Fruit fly (Drosophila melanogaster) whole organism, prepupa: ENCODE results near the gene ssp2.

ENCODE experiments used
- CG10631 ChIP-seq: fragments of 200-800 bp; sonication (Bioruptor generic); optimal IDR thresholded peaks from 2 replicates; lab custom pipeline; 2016; ENCODE audit warnings: missing biosample characterization, missing genetic modification characterization
- CG10669 ChIP-seq: fragments of 200-800 bp; sonication (Bioruptor generic); optimal IDR thresholded peaks from 3 replicates; lab custom pipeline; 2018; ENCODE audit warnings: missing biosample characterization, mild to moderate bottlenecking, missing genetic modification characterization, moderate library complexity
- CG11294 ChIP-seq: fragments of 200-800 bp; sonication (Bioruptor generic); IDR thresholded peaks from 2 replicates; pipeline ENCODE4 v1.3.6; 2022; ENCODE audit warnings: missing biosample characterization, missing genetic modification characterization
- CG11762 ChIP-seq: fragments of 200-800 bp; sonication (Bioruptor generic); optimal IDR thresholded peaks from 3 replicates; lab custom pipeline; 2016; ENCODE audit warnings: missing biosample characterization, missing genetic modification characterization; ENCODE audit not compliant: insufficient read depth
- CG11902 ChIP-seq: fragments of 200-800 bp; sonication (Bioruptor generic); optimal IDR thresholded peaks from 3 replicates; lab custom pipeline; 2016; ENCODE audit warnings: missing biosample characterization, missing genetic modification characterization
- CG3032 ChIP-seq: fragments of 200-800 bp; optimal IDR thresholded peaks from 2 replicates; lab custom pipeline; 2019; ENCODE audit warnings: missing biosample characterization, mild to moderate bottlenecking, missing genetic modification characterization, moderate library complexity
- CG31627 ChIP-seq: fragments of 200-800 bp; sonication (Bioruptor generic); optimal IDR thresholded peaks from 3 replicates; lab custom pipeline; 2016; ENCODE audit warnings: missing biosample characterization, missing genetic modification characterization
- CG32006 ChIP-seq: fragments of 200-800 bp; sonication (Bioruptor generic); optimal IDR thresholded peaks from 3 replicates; lab custom pipeline; 2017; ENCODE audit warnings: missing biosample characterization, mild to moderate bottlenecking, missing genetic modification characterization
- CG34406 ChIP-seq: fragments of 200-800 bp; sonication (Bioruptor generic); optimal IDR thresholded peaks from 3 replicates; lab custom pipeline; 2016; ENCODE audit warnings: missing biosample characterization, missing genetic modification characterization
- CG3919 ChIP-seq: fragments of 200-800 bp; sonication (Bioruptor generic); optimal IDR thresholded peaks from 3 replicates; lab custom pipeline; 2016; ENCODE audit warnings: missing biosample characterization, missing genetic modification characterization
- CG6163 ChIP-seq: fragments of 200-800 bp; sonication (Bioruptor generic); IDR thresholded peaks from 3 replicates; pipeline ENCODE4 v1.3.6; 2022; ENCODE audit warnings: missing biosample characterization, missing genetic modification characterization
- CG6276 ChIP-seq: fragments of 200-800 bp; sonication (Bioruptor generic); optimal IDR thresholded peaks from 2 replicates; lab custom pipeline; 2017; ENCODE audit warnings: missing biosample characterization, mild to moderate bottlenecking, missing genetic modification characterization
- CG6792 ChIP-seq: fragments of 200-800 bp; sonication (Bioruptor generic); optimal IDR thresholded peaks from 3 replicates; lab custom pipeline; 2016; ENCODE audit warnings: missing biosample characterization, missing genetic modification characterization
- CG6808 ChIP-seq: fragments of 200-800 bp; sonication (Bioruptor generic); optimal IDR thresholded peaks from 3 replicates; lab custom pipeline; 2017; ENCODE audit warnings: missing biosample characterization, missing genetic modification characterization, mild to moderate bottlenecking, moderate library complexity, missing genetic modification reagents
- CG6854 ChIP-seq: fragments of 200-800 bp; sonication (Bioruptor generic); optimal IDR thresholded peaks from 2 replicates; lab custom pipeline; 2017; ENCODE audit warnings: missing biosample characterization, mild to moderate bottlenecking, missing genetic modification characterization
- CG7368 ChIP-seq: fragments of 200-800 bp; sonication (Bioruptor generic); optimal IDR thresholded peaks from 3 replicates; lab custom pipeline; 2016; ENCODE audit warnings: missing biosample characterization, missing genetic modification characterization
- CG8319 ChIP-seq: fragments of 200-800 bp; sonication (Bioruptor generic); optimal IDR thresholded peaks from 3 replicates; lab custom pipeline; 2016; ENCODE audit warnings: missing biosample characterization, missing genetic modification characterization
- CG8632 ChIP-seq: fragments of 200-800 bp; sonication (Bioruptor generic); optimal IDR thresholded peaks from 3 replicates; lab custom pipeline; 2016; ENCODE audit warnings: missing biosample characterization, missing genetic modification characterization
- CG9139 ChIP-seq: fragments of 200-800 bp; sonication (Bioruptor generic); optimal IDR thresholded peaks from 3 replicates; lab custom pipeline; 2017; ENCODE audit warnings: missing biosample characterization, mild to moderate bottlenecking, missing genetic modification characterization
- Eip75B ChIP-seq: fragments of 200-800 bp; sonication (Bioruptor generic); optimal IDR thresholded peaks from 3 replicates; lab custom pipeline; 2016; ENCODE audit warnings: missing biosample characterization, missing genetic modification characterization
- Eip78C ChIP-seq: fragments of 200-800 bp; sonication (Bioruptor generic); peaks from one replicate; lab custom pipeline; 2016; ENCODE audit warnings: missing biosample characterization, missing genetic modification characterization
- Ets21C ChIP-seq: fragments of 200-800 bp; sonication (Bioruptor generic); optimal IDR thresholded peaks from 3 replicates; lab custom pipeline; 2016; ENCODE audit warnings: missing biosample characterization, missing genetic modification characterization
- Gug ChIP-seq: fragments of 200-800 bp; sonication (Bioruptor generic); IDR thresholded peaks from 2 replicates; pipeline ENCODE4 v1.3.6; 2022; ENCODE audit warnings: missing biosample characterization, missing genetic modification characterization
- Hr38 ChIP-seq: sonication (Bioruptor generic); optimal IDR thresholded peaks from 2 replicates; lab custom pipeline; 2016; ENCODE audit warnings: missing biosample characterization, missing genetic modification characterization
- Hr39 ChIP-seq: fragments of 200-800 bp; sonication (Bioruptor generic); optimal IDR thresholded peaks from 2 replicates; lab custom pipeline; 2016; ENCODE audit warnings: missing biosample characterization, missing genetic modification characterization
- Hr4 ChIP-seq: fragments of 200-800 bp; sonication (Bioruptor generic); optimal IDR thresholded peaks from 3 replicates; lab custom pipeline; 2016; ENCODE audit warnings: missing biosample characterization, missing genetic modification characterization
- Lpt ChIP-seq: fragments of 200-800 bp; sonication (Bioruptor generic); optimal IDR thresholded peaks from 3 replicates; lab custom pipeline; 2016; ENCODE audit warnings: missing biosample characterization, missing genetic modification characterization
- Met ChIP-seq: fragments of 200-800 bp; sonication (Bioruptor generic); optimal IDR thresholded peaks from 3 replicates; lab custom pipeline; 2016; ENCODE audit warnings: missing biosample characterization, missing genetic modification characterization
- OdsH ChIP-seq: fragments of 200-800 bp; sonication (Bioruptor generic); optimal IDR thresholded peaks from 3 replicates; lab custom pipeline; 2016; ENCODE audit warnings: missing biosample characterization, missing genetic modification characterization
- Smox ChIP-seq: fragments of 200-800 bp; sonication (Bioruptor generic); optimal IDR thresholded peaks from 3 replicates; lab custom pipeline; 2016; ENCODE audit warnings: missing biosample characterization, missing genetic modification characterization
- Sox102F ChIP-seq: fragments of 200-800 bp; sonication (Bioruptor generic); optimal IDR thresholded peaks from 2 replicates; lab custom pipeline; 2016; ENCODE audit warnings: missing biosample characterization, mild to moderate bottlenecking, missing genetic modification characterization
- Sox14 ChIP-seq: fragments of 200-800 bp; sonication (Bioruptor generic); optimal IDR thresholded peaks from 3 replicates; lab custom pipeline; 2016; ENCODE audit warnings: missing biosample characterization, missing genetic modification characterization
- Sox15 ChIP-seq: fragments of 200-800 bp; sonication (Bioruptor generic); optimal IDR thresholded peaks from 3 replicates; lab custom pipeline; 2016; ENCODE audit warnings: missing biosample characterization, missing genetic modification characterization
- achi ChIP-seq: fragments of 200-800 bp; sonication (Bioruptor generic); optimal IDR thresholded peaks from 3 replicates; lab custom pipeline; 2016; ENCODE audit warnings: missing biosample characterization, missing genetic modification characterization
- acj6 ChIP-seq: fragments of 200-800 bp; sonication (Bioruptor generic); optimal IDR thresholded peaks from 3 replicates; lab custom pipeline; 2016; ENCODE audit warnings: missing biosample characterization, missing genetic modification characterization
- cyc ChIP-seq: fragments of 200-800 bp; sonication (Bioruptor generic); optimal IDR thresholded peaks from 3 replicates; lab custom pipeline; 2016; ENCODE audit warnings: missing biosample characterization, missing genetic modification characterization
- dac ChIP-seq: fragments of 200-800 bp; sonication (Bioruptor generic); optimal IDR thresholded peaks from 2 replicates; lab custom pipeline; 2017; ENCODE audit warnings: missing biosample characterization, mild to moderate bottlenecking, missing genetic modification characterization
- eg ChIP-seq: fragments of 200-800 bp; sonication (Bioruptor generic); IDR thresholded peaks from 3 replicates; pipeline ENCODE4 v1.3.6; 2022; ENCODE audit warnings: missing biosample characterization, missing genetic modification characterization
- esn ChIP-seq: fragments of 200-800 bp; sonication (Bioruptor generic); optimal IDR thresholded peaks from 2 replicates; lab custom pipeline; 2016; ENCODE audit warnings: missing biosample characterization, mild to moderate bottlenecking, missing genetic modification characterization, moderate library complexity
- fd59A ChIP-seq: fragments of 200-800 bp; sonication (Bioruptor generic); optimal IDR thresholded peaks from 2 replicates; lab custom pipeline; 2017; ENCODE audit warnings: missing biosample characterization, mild to moderate bottlenecking, missing genetic modification characterization, missing genetic modification reagents
- fd85E ChIP-seq: fragments of 200-800 bp; sonication (Bioruptor generic); optimal IDR thresholded peaks from 3 replicates; lab custom pipeline; 2016; ENCODE audit warnings: missing biosample characterization, missing genetic modification characterization
- fkh ChIP-seq: fragments of 200-800 bp; sonication (Bioruptor generic); optimal IDR thresholded peaks from 3 replicates; lab custom pipeline; 2017; ENCODE audit warnings: missing biosample characterization, mild to moderate bottlenecking, missing genetic modification characterization, moderate library complexity
- lz ChIP-seq: fragments of 200-800 bp; sonication (Bioruptor generic); optimal IDR thresholded peaks from 3 replicates; lab custom pipeline; 2016; ENCODE audit warnings: missing biosample characterization, missing genetic modification characterization
- net ChIP-seq: fragments of 200-800 bp; sonication (Bioruptor generic); optimal IDR thresholded peaks from 3 replicates; lab custom pipeline; 2016; ENCODE audit warnings: missing biosample characterization, missing genetic modification characterization
- pdm3 ChIP-seq: fragments of 200-800 bp; sonication (Bioruptor generic); optimal IDR thresholded peaks from 3 replicates; lab custom pipeline; 2016; ENCODE audit warnings: missing biosample characterization, missing genetic modification characterization
- salr ChIP-seq, 2 experiments: fragments of 200-800 bp; sonication (Bioruptor generic); optimal IDR thresholded peaks; 3 replicates each; lab custom pipeline; 2016 to 2018; ENCODE audit warnings: missing biosample characterization in 2 of 2, missing genetic modification characterization in 2 of 2, mild to moderate bottlenecking in 1 of 2
- spab ChIP-seq: fragments of 200-800 bp; sonication (Bioruptor generic); optimal IDR thresholded peaks from 2 replicates; lab custom pipeline; 2017; ENCODE audit warnings: missing biosample characterization, mild to moderate bottlenecking, missing genetic modification characterization, missing genetic modification reagents
- svp ChIP-seq: fragments of 200-800 bp; sonication (Bioruptor generic); peaks from one replicate; lab custom pipeline; 2016; ENCODE audit warnings: missing biosample characterization, missing genetic modification characterization
- topi ChIP-seq: fragments of 200-800 bp; sonication (Bioruptor generic); optimal IDR thresholded peaks from 3 replicates; lab custom pipeline; 2016; ENCODE audit warnings: missing biosample characterization, missing genetic modification characterization
- vri ChIP-seq: fragments of 200-800 bp; sonication (Bioruptor generic); optimal IDR thresholded peaks from 3 replicates; lab custom pipeline; 2016; ENCODE audit warnings: missing biosample characterization, mild to moderate bottlenecking, missing genetic modification characterization

The ssp2 gene

DNA sequence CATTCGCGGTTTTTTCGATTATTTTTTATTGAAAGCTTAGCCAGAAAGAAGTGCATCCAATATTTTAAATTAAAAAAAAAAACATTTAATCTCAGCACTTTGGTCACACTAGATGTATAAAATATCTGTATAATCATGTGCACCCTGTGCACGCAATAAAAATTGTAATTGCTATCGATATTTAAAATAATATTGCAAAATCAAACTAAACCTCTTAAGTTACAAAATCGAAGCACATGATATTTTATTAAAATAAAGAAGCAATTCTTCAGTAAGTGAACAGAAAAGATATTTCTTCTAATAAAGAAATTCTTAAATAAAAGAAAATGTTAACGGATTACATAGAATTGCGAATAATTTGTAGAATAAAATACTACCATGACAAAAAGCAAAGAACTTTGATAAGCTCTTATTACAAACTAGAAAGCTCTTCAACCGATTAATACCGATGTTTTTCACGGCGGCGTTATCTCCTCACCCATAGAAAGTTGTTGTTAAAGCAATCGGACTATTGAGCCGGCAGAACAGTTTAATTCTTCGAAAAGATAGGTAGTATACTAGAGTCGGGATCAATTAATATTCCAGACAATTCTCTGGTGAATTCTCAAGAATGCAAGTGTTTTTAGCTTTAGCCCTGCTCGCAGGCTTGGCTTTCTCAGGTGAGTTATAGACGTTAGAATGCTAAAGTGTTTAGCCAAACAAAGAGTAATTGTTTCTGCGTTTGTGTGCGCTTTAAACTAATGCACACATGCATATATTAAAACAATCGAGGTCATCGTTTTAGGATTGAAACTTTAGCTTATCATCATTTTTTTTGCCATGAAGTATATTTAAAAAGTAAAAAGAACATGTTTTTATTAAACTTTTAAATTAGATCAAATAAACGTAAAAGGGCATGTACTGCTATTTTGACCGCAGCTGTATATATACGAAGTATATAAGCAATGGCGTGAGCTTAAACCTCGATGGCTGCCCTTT, 29.0 kb downstream of the ssp2 start, which contains the start of gene CtsK1:
TSS of gene CtsK1 (plus strand) at position 490 of the 978 bp plus-strand sequence.
- no peak for TF ChIP-seq CG8319 (GFP tag; lab: Kevin White, UChicago)
- peak; percentile 10 for TF ChIP-seq spab (GFP tag; lab: Kevin White, UChicago)
- peak; percentile 52 for TF ChIP-seq CG3919 (GFP tag; lab: Kevin White, UChicago)
- TF ChIP-seq eg (GFP tag; lab: Robert Waterston, UW): peak; percentile 91
- peak; percentile 64 for TF ChIP-seq achi
- TF ChIP-seq Lpt (GFP tag; lab: Kevin White, UChicago): no peak
- TF ChIP-seq CG6163: peak; percentile 78
- TF ChIP-seq CG31627 (GFP tag; lab: Kevin White, UChicago): peak; percentile 38
- TF ChIP-seq CG6808 (GFP tag; lab: Kevin White, UChicago): peak; percentile 46
- no peak for TF ChIP-seq Ets21C (GFP tag; lab: Kevin White, UChicago)
- peak; percentile 6 for TF ChIP-seq cyc (GFP tag; lab: Kevin White, UChicago)
- peak; percentile 49 for TF ChIP-seq Sox14 (GFP tag; lab: Kevin White, UChicago)
- TF ChIP-seq Sox102F (GFP tag; lab: Kevin White, UChicago): no peak
- TF ChIP-seq CG10631 (GFP tag; lab: Kevin White, UChicago): peak; percentile 46
- peak; percentile 50 for TF ChIP-seq OdsH (GFP tag; lab: Kevin White, UChicago)
- no peak for TF ChIP-seq CG6276 (GFP tag; lab: Kevin White, UChicago)
- TF ChIP-seq CG3032 (tag; lab: Kevin White, UChicago): peak; percentile 65
- peak; percentile 60 for TF ChIP-seq Eip75B (GFP tag; lab: Kevin White, UChicago)
- TF ChIP-seq dac (GFP tag; lab: Kevin White, UChicago): no peak
- peak; percentile 50 for TF ChIP-seq Hr39 (GFP tag; lab: Kevin White, UChicago)
- TF ChIP-seq Sox15: no peak
- TF ChIP-seq CG11902 (GFP tag; lab: Kevin White, UChicago): no peak
- peak; percentile 56 for TF ChIP-seq CG32006
- TF ChIP-seq topi (GFP tag; lab: Kevin White, UChicago): peak; percentile 31
- TF ChIP-seq CG10669 (GFP tag; lab: Kevin White, UChicago): peak; percentile 43
- TF ChIP-seq salr (GFP tag; optimal IDR thresholded peaks at IDR 0.05; lab: Kevin White, UChicago): no peak
- peak; percentile 38 for TF ChIP-seq CG6792 (GFP tag; lab: Kevin White, UChicago)
- no peak for TF ChIP-seq fd85E (GFP tag; lab: Kevin White, UChicago)
- TF ChIP-seq net (GFP tag; lab: Kevin White, UChicago): peak; percentile 56
- TF ChIP-seq Hr38 (GFP tag; lab: Kevin White, UChicago): no peak
- no peak for TF ChIP-seq CG7368 (GFP tag; lab: Kevin White, UChicago)
- peak; percentile 48 for TF ChIP-seq lz (GFP tag; lab: Kevin White, UChicago)
- TF ChIP-seq CG9139 (GFP tag; lab: Kevin White, UChicago): no peak
- no peak for TF ChIP-seq CG11762 (GFP tag; lab: Kevin White, UChicago)
- no peak for TF ChIP-seq fd59A (GFP tag; lab: Kevin White, UChicago)
- no peak for TF ChIP-seq CG6854 (GFP tag; lab: Kevin White, UChicago)
- TF ChIP-seq vri (GFP tag; lab: Kevin White, UChicago): no peak
- no peak for TF ChIP-seq fkh (GFP tag; lab: Kevin White, UChicago)
- TF ChIP-seq acj6 (GFP tag; lab: Kevin White, UChicago): peak; percentile 68
- peak; percentile 32 for TF ChIP-seq CG34406 (GFP tag; lab: Kevin White, UChicago)
- TF ChIP-seq CG11294 (GFP tag; lab: Robert Waterston, UW): peak; percentile 70
- TF ChIP-seq Smox (GFP tag; lab: Kevin White, UChicago): peak; percentile 58
- no peak for TF ChIP-seq svp
- TF ChIP-seq Hr4 (GFP tag; lab: Kevin White, UChicago): peak; percentile 58
- TF ChIP-seq Met (GFP tag; lab: Kevin White, UChicago): peak; percentile 66
- peak; percentile 61 for TF ChIP-seq pdm3 (GFP tag; lab: Kevin White, UChicago)
- TF ChIP-seq esn (GFP tag; lab: Kevin White, UChicago): peak; percentile 71
- TF ChIP-seq Eip78C (GFP tag; lab: Kevin White, UChicago): peak; percentile 70
- peak; percentile 44 for TF ChIP-seq CG8632 (GFP tag; lab: Kevin White, UChicago)
- TF ChIP-seq Gug (GFP tag; lab: Robert Waterston, UW): peak; percentile 68
